Worm (Caenorhabditis elegans): ENCODE results near the gene Y41D4A.6.

Gene Y41D4A.6

ce11 chrIV:1721610-1722009, 23.7 kb downstream of the Y41D4A.6 start:
- no peak for TF ChIP-seq dmd-4 (tag; optimal IDR thresholded peaks at IDR 0.05; ENCODE audit: borderline replicate concordance)
- no peak for TF ChIP-seq ceh-24 (tag; optimal IDR thresholded peaks at IDR 0.05)

- TF ChIP-seq tbx-2 (tag; optimal IDR thresholded peaks at IDR 0.05) (no peak), gmeb-2 (tag; optimal IDR thresholded peaks at IDR 0.05) (no peak), unc-55 (GFP tag; optimal IDR thresholded peaks at IDR 0.05) (no peak), madf-2 (tag; optimal IDR thresholded peaks at IDR 0.05) (no peak)
These were observed 24.8 kb downstream of the Y41D4A.6 start, which contains the start of gene epic-2 for ce11 chrIV:1720474-1720873. TSS of gene epic-2 (plus strand) at chrIV:1720790.

DNA sequence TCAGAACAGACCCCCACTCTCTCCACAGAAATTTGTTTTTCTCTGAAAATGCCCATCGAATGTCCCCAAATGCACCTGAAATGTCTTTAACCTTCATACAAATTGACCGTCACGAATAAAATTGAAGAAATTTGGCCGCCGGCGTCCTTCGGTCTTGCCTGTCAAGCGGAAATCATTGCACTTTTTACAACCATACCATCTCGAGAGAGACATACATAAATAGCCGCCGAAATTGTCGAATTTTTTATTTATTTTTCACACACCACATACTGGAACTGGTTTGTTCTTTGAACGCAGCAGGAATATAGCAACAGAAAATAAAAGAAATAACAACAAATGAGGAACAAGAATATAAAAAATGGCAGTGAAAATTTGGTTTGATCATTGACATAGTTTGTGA, 29.6 kb downstream of the Y41D4A.6 start:
- TF ChIP-seq ets-4 (tag; optimal IDR thresholded peaks at IDR 0.05) (no peak), ceh-31 (tag; optimal IDR thresholded peaks at IDR 0.05) (no peak), ceh-18 (tag; optimal IDR thresholded peaks at IDR 0.05) (no peak), ahr-1 (tag; optimal IDR thresholded peaks at IDR 0.05) (no peak), tbx-2 (tag; optimal IDR thresholded peaks at IDR 0.05) (no peak), elt-2 (tag; optimal IDR thresholded peaks at IDR 0.05) (no peak), F13H6.1 (tag; optimal IDR thresholded peaks at IDR 0.05) (no peak), ceh-48 (tag; optimal IDR thresholded peaks at IDR 0.05) (no peak), Y22D7AL.16 (tag; optimal IDR thresholded peaks at IDR 0.05) (no peak), ceh-6 (GFP tag; optimal IDR thresholded peaks at IDR 0.05) (no peak), ttx-3 (tag; optimal IDR thresholded peaks at IDR 0.05) (no peak), gmeb-2 (tag; optimal IDR thresholded peaks at IDR 0.05) (no peak), eyg-1 (tag; optimal IDR thresholded peaks at IDR 0.05) (no peak), ceh-9 (tag; optimal IDR thresholded peaks at IDR 0.05) (no peak), mec-3 (tag; optimal IDR thresholded peaks at IDR 0.05; ENCODE audit: borderline replicate concordance) (no peak), pag-3 (tag; optimal IDR thresholded peaks at IDR 0.05; ENCODE audit: borderline replicate concordance) (no peak), nfya-1 (tag; optimal IDR thresholded peaks at IDR 0.05) (no peak)

DNA sequence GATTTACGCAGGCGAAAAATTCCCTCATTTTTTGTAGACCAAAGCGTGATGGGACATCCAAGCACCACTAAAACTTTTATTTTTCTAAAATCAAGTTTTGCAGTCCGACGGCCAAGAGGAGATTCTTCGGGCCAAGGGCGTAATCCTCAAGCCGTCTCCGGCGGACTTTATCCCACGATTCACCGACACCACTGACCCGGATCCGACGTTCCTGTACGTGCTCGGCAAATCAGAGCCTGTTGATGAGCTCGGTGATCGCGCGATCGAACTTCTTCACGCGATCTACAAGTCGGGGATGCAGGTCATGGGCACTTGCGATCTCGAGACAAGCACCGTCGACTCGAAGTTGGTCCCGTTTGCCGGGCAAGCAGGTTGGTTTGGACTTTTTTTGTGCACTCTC, 31.7 kb downstream of the Y41D4A.6 start:
- TF ChIP-seq T23F11.4 (GFP tag; optimal IDR thresholded peaks at IDR 0.05) (no peak), syd-9 (tag; optimal IDR thresholded peaks at IDR 0.05) (no peak), hlh-6 (tag; optimal IDR thresholded peaks at IDR 0.05) (no peak), tbx-7 (tag; optimal IDR thresholded peaks at IDR 0.05) (no peak), sdc-2 (tag; optimal IDR thresholded peaks at IDR 0.05) (no peak)

ce11 chrIV:1711029-1711489, 34.2 kb downstream of the Y41D4A.6 start, which contains the start of gene rpi-2:
TSS of gene rpi-2 (plus strand) at chrIV:1711262.
- TF ChIP-seq lin-11 (tag; optimal IDR thresholded peaks at IDR 0.05) (no peak), ama-1 (optimal IDR thresholded peaks at IDR 0.05) (peak; percentile 86), sdc-2 (tag; optimal IDR thresholded peaks at IDR 0.05) (peak; percentile 14)

DNA sequence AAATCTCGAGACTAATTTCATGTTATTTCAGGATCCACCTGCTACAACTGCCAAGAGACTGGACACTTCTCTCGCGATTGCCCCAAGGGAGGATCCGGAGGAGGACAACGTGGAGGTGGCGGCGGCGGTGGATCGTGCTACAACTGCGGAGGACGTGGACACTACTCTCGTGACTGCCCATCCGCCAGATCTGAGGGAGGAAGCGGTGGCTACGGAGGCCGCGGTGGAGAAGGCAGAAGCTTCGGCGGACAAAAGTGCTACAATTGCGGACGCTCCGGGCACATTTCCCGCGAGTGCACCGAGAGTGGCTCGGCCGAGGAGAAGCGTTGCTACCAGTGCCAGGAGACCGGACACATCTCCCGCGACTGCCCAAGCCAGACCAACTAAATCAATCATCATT, 34.8 kb downstream of the Y41D4A.6 start:
- TF ChIP-seq ceh-14 (tag; optimal IDR thresholded peaks at IDR 0.05) (no peak), unc-3 (GFP tag; conservative IDR thresholded peaks at IDR 0.05) (no peak), unc-3 (tag; optimal IDR thresholded peaks at IDR 0.05) (no peak), tbx-2 (tag; optimal IDR thresholded peaks at IDR 0.05) (no peak), ceh-48 (tag; optimal IDR thresholded peaks at IDR 0.05) (no peak), elt-2 (tag; optimal IDR thresholded peaks at IDR 0.05) (no peak), F13H6.1 (tag; optimal IDR thresholded peaks at IDR 0.05) (no peak), sox-2 (GFP tag; IDR thresholded peaks at IDR 0.05) (no peak), ztf-16 (tag; optimal IDR thresholded peaks at IDR 0.05) (no peak), nfya-1 (tag; optimal IDR thresholded peaks at IDR 0.05) (no peak), sox-4 (tag; optimal IDR thresholded peaks at IDR 0.05) (no peak), ets-4 (tag; optimal IDR thresholded peaks at IDR 0.05) (no peak), Y22D7AL.16 (tag; optimal IDR thresholded peaks at IDR 0.05) (no peak)
